Worm (Caenorhabditis elegans) whole organism, mixed stage, embryonic: ENCODE measurements around the gene irld-45.

Experiments
- M03D4.4 ChIP-seq: sonication (generic microtip); optimal IDR thresholded peaks from 2 replicates; lab custom pipeline; 2017; ENCODE audit warnings: mild to moderate bottlenecking, missing genetic modification characterization, missing compliant biosample characterization
- blmp-1 ChIP-seq: fragments of 150-350 bp; optimal IDR thresholded peaks from 2 replicates; lab custom pipeline; 2014; ENCODE audit warnings: missing biosample characterization, missing genetic modification characterization
- ceh-39 ChIP-seq: fragments of 150-350 bp; optimal IDR thresholded peaks from 2 replicates; lab custom pipeline; 2014; ENCODE audit warnings: missing biosample characterization, missing genetic modification characterization
- ceh-83 ChIP-seq: fragments of 200-800 bp; sonication (Bioruptor generic); optimal IDR thresholded peaks from 2 replicates; lab custom pipeline; 2018; ENCODE audit warnings: mild to moderate bottlenecking, missing genetic modification characterization, missing compliant biosample characterization
- ces-1 ChIP-seq: fragments of 150-350 bp; optimal IDR thresholded peaks from 2 replicates; lab custom pipeline; 2014; ENCODE audit warnings: missing biosample characterization, missing genetic modification reagents, missing genetic modification characterization
- cnd-1 ChIP-seq: fragments of 200-800 bp; sonication (Bioruptor generic); optimal IDR thresholded peaks from 2 replicates; lab custom pipeline; 2018; ENCODE audit warnings: mild to moderate bottlenecking, missing genetic modification characterization, missing compliant biosample characterization
- elt-1 ChIP-seq: sonication (generic microtip); optimal IDR thresholded peaks from 2 replicates; lab custom pipeline; 2017; ENCODE audit warnings: missing genetic modification characterization, mild to moderate bottlenecking, missing compliant biosample characterization, antibody characterized with exemption, moderate library complexity, borderline replicate concordance; ENCODE audit not compliant: insufficient read depth
- elt-3 ChIP-seq: fragments of 150-350 bp; optimal IDR thresholded peaks from 2 replicates; lab custom pipeline; 2014; ENCODE audit warnings: missing biosample characterization, missing genetic modification characterization
- ham-2 ChIP-seq: fragments of 200-800 bp; sonication (Bioruptor generic); optimal IDR thresholded peaks from 2 replicates; lab custom pipeline; 2018; ENCODE audit warnings: mild to moderate bottlenecking, missing genetic modification characterization, missing compliant biosample characterization
- lin-13 ChIP-seq: fragments of 150-350 bp; optimal IDR thresholded peaks from 2 replicates; lab custom pipeline; 2014; ENCODE audit warnings: missing biosample characterization, missing genetic modification characterization
- lin-32 ChIP-seq: fragments of 200-800 bp; sonication (Bioruptor generic); optimal IDR thresholded peaks from 2 replicates; lab custom pipeline; 2018; ENCODE audit warnings: mild to moderate bottlenecking, missing genetic modification characterization, missing compliant biosample characterization
- lsy-2 ChIP-seq: fragments of 150-350 bp; optimal IDR thresholded peaks from 2 replicates; lab custom pipeline; 2014; ENCODE audit warnings: missing biosample characterization, missing genetic modification characterization
- mep-1 ChIP-seq: fragments of 150-350 bp; optimal IDR thresholded peaks from 2 replicates; lab custom pipeline; 2017; ENCODE audit warnings: missing biosample characterization, missing genetic modification reagents, missing genetic modification characterization, inconsistent platforms
- mls-2 ChIP-seq: sonication (generic microtip); optimal IDR thresholded peaks from 2 replicates; lab custom pipeline; 2016; ENCODE audit warnings: mild to moderate bottlenecking, missing genetic modification characterization, moderate library complexity, missing compliant biosample characterization
- nhr-2 ChIP-seq: fragments of 150-350 bp; optimal IDR thresholded peaks from 2 replicates; lab custom pipeline; 2014; ENCODE audit warnings: missing biosample characterization, missing genetic modification characterization
- nhr-237 ChIP-seq: fragments of 150-350 bp; optimal IDR thresholded peaks from 2 replicates; lab custom pipeline; 2014; ENCODE audit warnings: missing biosample characterization, missing genetic modification characterization
- nhr-28 ChIP-seq: fragments of 150-350 bp; optimal IDR thresholded peaks from 2 replicates; lab custom pipeline; 2014; ENCODE audit warnings: missing biosample characterization, missing genetic modification characterization
- nhr-76 ChIP-seq: sonication (generic microtip); optimal IDR thresholded peaks from 2 replicates; lab custom pipeline; 2017; ENCODE audit warnings: missing biosample characterization, missing genetic modification characterization
- pha-4 ChIP-seq: fragments of 150-350 bp; optimal IDR thresholded peaks from 2 replicates; lab custom pipeline; 2018; ENCODE audit warnings: missing biosample characterization, missing genetic modification reagents, missing genetic modification characterization
- sem-2 ChIP-seq: fragments of 200-800 bp; sonication (Bioruptor generic); optimal IDR thresholded peaks from 2 replicates; lab custom pipeline; 2018; ENCODE audit warnings: mild to moderate bottlenecking, missing genetic modification characterization, missing compliant biosample characterization
- snpc-4 ChIP-seq: fragments of 150-350 bp; optimal IDR thresholded peaks from 2 replicates; lab custom pipeline; 2014; ENCODE audit warnings: missing biosample characterization, missing genetic modification characterization
- sptf-1 ChIP-seq: sonication (generic microtip); optimal IDR thresholded peaks from 2 replicates; lab custom pipeline; 2017; ENCODE audit warnings: mild to moderate bottlenecking, missing genetic modification characterization, moderate library complexity, missing compliant biosample characterization
- tbx-8 ChIP-seq: fragments of 200-800 bp; sonication (Bioruptor generic); optimal IDR thresholded peaks from 2 replicates; lab custom pipeline; 2018; ENCODE audit warnings: mild to moderate bottlenecking, missing genetic modification characterization, moderate library complexity, missing compliant biosample characterization
- unc-120 ChIP-seq: sonication (generic microtip); optimal IDR thresholded peaks from 2 replicates; lab custom pipeline; 2017; ENCODE audit warnings: missing genetic modification characterization, missing compliant biosample characterization; ENCODE audit not compliant: poor library complexity, severe bottlenecking
- unc-39 ChIP-seq: fragments of 150-350 bp; optimal IDR thresholded peaks from 2 replicates; lab custom pipeline; 2014; ENCODE audit warnings: missing biosample characterization, missing genetic modification characterization
- unc-62 ChIP-seq: fragments of 150-350 bp; optimal IDR thresholded peaks from 2 replicates; lab custom pipeline; 2014; ENCODE audit warnings: missing biosample characterization, missing genetic modification reagents, missing genetic modification characterization
- zip-8 ChIP-seq: fragments of 150-350 bp; optimal IDR thresholded peaks from 2 replicates; lab custom pipeline; 2014; ENCODE audit warnings: missing biosample characterization, missing genetic modification characterization
- ztf-11 ChIP-seq: fragments of 150-350 bp; optimal IDR thresholded peaks from 2 replicates; lab custom pipeline; 2014; ENCODE audit warnings: missing biosample characterization, missing genetic modification characterization

The irld-45 gene

ce11 chrV:1627269-1627668, 20.8 kb upstream of the irld-45 start:
- TF ChIP-seq snpc-4 (no peak), unc-62 (peak; percentile 12), nhr-28 (tag; lab: Kevin White, UChicago) (peak; percentile 94), ham-2 (GFP tag; lab: Kevin White, UChicago) (peak; percentile 72), elt-1 (tag; lab: Kevin White, UChicago) (peak; percentile 15), mep-1 (tag; lab: Kevin White, UChicago) (peak; percentile 69), cnd-1 (tag; lab: Kevin White, UChicago) (no peak), unc-120 (tag; lab: Kevin White, UChicago) (no peak), sem-2 (GFP tag; lab: Kevin White, UChicago) (no peak), blmp-1 (tag; lab: Kevin White, UChicago) (no peak), lin-32 (GFP tag; lab: Kevin White, UChicago) (no peak), pha-4 (tag; lab: Kevin White, UChicago) (peak; percentile 61)

DNA sequence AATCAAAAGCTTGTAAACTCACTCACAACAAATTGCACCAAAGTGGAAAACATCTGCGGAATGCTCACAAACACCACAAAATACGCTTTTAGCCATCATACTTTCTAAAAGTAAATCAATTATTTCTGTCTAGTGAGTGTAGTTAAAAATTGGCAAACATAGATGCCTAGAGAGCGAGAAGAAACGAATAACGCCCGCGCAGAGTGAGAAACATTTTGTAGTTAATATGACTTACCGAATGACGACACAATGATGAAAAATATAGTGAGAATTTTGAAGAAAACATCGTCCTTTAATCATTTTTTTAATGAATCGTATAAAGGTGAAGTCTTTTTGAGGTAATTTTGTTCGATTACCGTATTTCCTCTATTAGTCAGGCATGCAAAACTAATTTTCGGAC, 18.8 kb upstream of the irld-45 start, which contains the start of gene nhr-238:
Gene nhr-238 (minus strand): TSS at position 104 of the 400 bp plus-strand sequence.
- TF ChIP-seq snpc-4 (no peak), lsy-2 (tag; lab: Kevin White, UChicago) (no peak), elt-3 (tag; lab: Kevin White, UChicago) (no peak), nhr-28 (tag; lab: Kevin White, UChicago) (peak; percentile 52), nhr-237 (tag; lab: Kevin White, UChicago) (no peak), lin-13 (tag; lab: Kevin White, UChicago) (no peak)

ce11 chrV:1631148-1631547, 17.0 kb upstream of the irld-45 start, which contains the start of gene Y46H3D.8:
Y46H3D.8 (minus strand) TSS chrV:1631248.
- TF ChIP-seq blmp-1 (tag; lab: Kevin White, UChicago) (no peak), nhr-76 (tag; lab: Kevin White, UChicago) (no peak)

DNA sequence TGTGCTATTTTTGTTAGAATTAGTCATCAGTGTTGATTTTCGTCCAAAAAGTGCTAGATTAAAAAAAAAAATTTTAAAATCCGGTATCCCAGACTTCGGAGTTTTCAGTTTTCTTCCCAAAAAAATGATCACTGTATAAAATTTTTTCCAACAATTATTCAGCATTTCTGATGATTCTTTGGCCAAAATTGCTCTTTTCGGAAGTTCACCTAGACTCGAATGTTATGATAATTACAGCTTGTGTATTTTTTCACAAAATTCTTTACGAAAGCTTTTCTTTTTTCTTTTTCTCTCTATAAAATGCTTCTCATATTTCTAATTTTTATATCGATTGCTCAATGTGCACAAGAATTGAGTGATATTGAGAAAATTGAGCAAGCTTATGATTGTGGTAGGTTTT, 16.4 kb upstream of the irld-45 start, which contains the start of gene irld-17:
Gene irld-17 (plus strand): TSS at position 301 of the 400 bp plus-strand sequence.
- TF ChIP-seq ham-2 (GFP tag; lab: Kevin White, UChicago): no peak
- no peak for TF ChIP-seq ceh-83 (GFP tag; lab: Kevin White, UChicago)
- no peak for TF ChIP-seq unc-62
- no peak for TF ChIP-seq cnd-1 (tag; lab: Kevin White, UChicago)
- no peak for TF ChIP-seq nhr-28 (tag; lab: Kevin White, UChicago)

- TF ChIP-seq ceh-39 (tag; lab: Kevin White, UChicago) (no peak), zip-8 (no peak), ceh-83 (GFP tag; lab: Kevin White, UChicago) (no peak), ztf-11 (tag; lab: Kevin White, UChicago) (no peak), nhr-2 (tag; lab: Kevin White, UChicago) (no peak), mep-1 (tag; lab: Kevin White, UChicago) (no peak), elt-3 (tag; lab: Kevin White, UChicago) (no peak), ham-2 (GFP tag; lab: Kevin White, UChicago) (no peak), mls-2 (tag; lab: Kevin White, UChicago) (no peak), unc-39 (no peak), cnd-1 (tag; lab: Kevin White, UChicago) (no peak), blmp-1 (tag; lab: Kevin White, UChicago) (no peak), ces-1 (GFP tag; lab: Kevin White, UChicago) (no peak), M03D4.4 (tag; lab: Kevin White, UChicago) (no peak), tbx-8 (no peak), snpc-4 (no peak), sem-2 (GFP tag; lab: Kevin White, UChicago) (no peak), lin-13 (tag; lab: Kevin White, UChicago) (no peak)
- TF ChIP-seq, all 35 proteins: peak for 0
These were observed 12.2 kb upstream of the irld-45 start, which contains the start of gene str-222 for ce11 chrV:1635859-1636258. str-222 (plus strand) TSS chrV:1636159.

DNA sequence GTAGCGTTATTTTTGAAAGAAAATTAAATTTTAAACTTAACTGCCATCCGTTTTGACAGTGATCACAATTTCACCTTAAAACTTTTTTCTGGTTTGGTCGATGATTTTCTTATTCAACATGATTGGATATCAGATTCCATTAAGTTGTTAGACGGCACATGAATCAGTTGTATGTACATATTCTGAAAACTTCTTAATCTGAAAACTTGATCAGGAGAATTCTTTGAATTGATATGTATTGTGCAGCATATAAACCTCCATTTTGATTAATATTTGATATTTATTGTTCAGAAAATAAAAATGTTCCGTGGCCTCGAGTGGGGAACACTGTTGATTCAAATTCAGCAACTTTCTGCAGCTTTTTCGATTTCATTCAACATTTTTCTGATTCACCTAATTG, 8.1 kb upstream of the irld-45 start, which contains the start of gene str-221:
Gene str-221 (plus strand): TSS at position 301 of the 400 bp plus-strand sequence.
- TF ChIP-seq ceh-39 (tag; lab: Kevin White, UChicago) (no peak), ztf-11 (tag; lab: Kevin White, UChicago) (no peak), unc-62 (no peak), blmp-1 (tag; lab: Kevin White, UChicago) (no peak), mls-2 (tag; lab: Kevin White, UChicago) (no peak), tbx-8 (no peak), sptf-1 (tag; lab: Kevin White, UChicago) (no peak), ces-1 (GFP tag; lab: Kevin White, UChicago) (no peak), M03D4.4 (tag; lab: Kevin White, UChicago) (no peak), nhr-76 (tag; lab: Kevin White, UChicago) (no peak), snpc-4 (no peak), elt-1 (tag; lab: Kevin White, UChicago) (no peak), lin-32 (GFP tag; lab: Kevin White, UChicago) (no peak), zip-8 (no peak)
